Fruit fly (Drosophila melanogaster) whole organism, embryonic: ENCODE data around the gene CG42342.

ENCODE experiments used
- Abd-B ChIP-seq: fragments of 200-800 bp; sonication (Bioruptor generic); optimal IDR thresholded peaks from 2 replicates; lab custom pipeline; 2018; ENCODE audit warnings: missing biosample characterization, mild to moderate bottlenecking, missing genetic modification characterization, moderate library complexity
- BEAF-32 ChIP-seq: fragments of 200-800 bp; sonication (Bioruptor generic); optimal IDR thresholded peaks from 3 replicates; lab custom pipeline; 2017; ENCODE audit warnings: missing biosample characterization, missing genetic modification characterization, mild to moderate bottlenecking, moderate library complexity, missing genetic modification reagents
- CG10321 ChIP-seq: fragments of 200-800 bp; sonication (Bioruptor generic); IDR thresholded peaks from 2 replicates; pipeline ENCODE4 v1.3.6; 2022; ENCODE audit warnings: missing biosample characterization, missing genetic modification characterization
- CG10543 ChIP-seq: fragments of 200-800 bp; sonication (Bioruptor generic); optimal IDR thresholded peaks from 3 replicates; lab custom pipeline; 2017; ENCODE audit warnings: missing biosample characterization, mild to moderate bottlenecking, missing genetic modification characterization, moderate library complexity
- CG11696 ChIP-seq: fragments of 200-800 bp; sonication (Bioruptor generic); IDR thresholded peaks from 2 replicates; pipeline ENCODE4 v1.3.6; 2022; ENCODE audit warnings: missing biosample characterization, missing genetic modification characterization
- CG18764 ChIP-seq: fragments of 200-800 bp; sonication (Bioruptor generic); optimal IDR thresholded peaks from 3 replicates; lab custom pipeline; 2016; ENCODE audit warnings: missing biosample characterization, missing genetic modification characterization
- CG30403 ChIP-seq: fragments of 200-800 bp; sonication (Bioruptor generic); optimal IDR thresholded peaks from 3 replicates; lab custom pipeline; 2016; ENCODE audit warnings: missing biosample characterization, missing genetic modification characterization
- CG31388 ChIP-seq: fragments of 200-800 bp; sonication (Bioruptor generic); optimal IDR thresholded peaks from 2 replicates; lab custom pipeline; 2016; ENCODE audit warnings: missing biosample characterization, missing genetic modification characterization
- CG4854 ChIP-seq: fragments of 200-800 bp; sonication (Bioruptor generic); optimal IDR thresholded peaks from 2 replicates; lab custom pipeline; 2016; ENCODE audit warnings: missing biosample characterization, missing genetic modification characterization, inconsistent platforms
- CG7745 ChIP-seq: fragments of 200-800 bp; sonication (Bioruptor generic); optimal IDR thresholded peaks from 2 replicates; lab custom pipeline; 2018; ENCODE audit warnings: missing biosample characterization, mild to moderate bottlenecking, missing genetic modification characterization, moderate library complexity
- CG8944 ChIP-seq: fragments of 200-800 bp; sonication (Bioruptor generic); optimal IDR thresholded peaks from 3 replicates; lab custom pipeline; 2016; ENCODE audit warnings: missing biosample characterization, missing genetic modification characterization
- CG9215 ChIP-seq: fragments of 200-800 bp; sonication (Bioruptor generic); IDR thresholded peaks from 2 replicates; pipeline ENCODE4 v1.3.6; 2022; ENCODE audit warnings: missing biosample characterization, missing genetic modification characterization
- CTCF ChIP-seq: fragments of 200-800 bp; sonication (Bioruptor generic); optimal IDR thresholded peaks from 2 replicates; lab custom pipeline; 2017; ENCODE audit warnings: missing biosample characterization, mild to moderate bottlenecking, missing genetic modification characterization, moderate library complexity
- D ChIP-seq, 2 experiments: fragments of 200-800 bp in 1 of 2; fragments of >200 bp in 1 of 2; sonication (Bioruptor generic) in 1 of 2; optimal IDR thresholded peaks; 2 replicates in 1 of 2; 3 replicates in 1 of 2; lab custom pipeline; 2017; ENCODE audit warnings: mild to moderate bottlenecking in 1 of 2, missing biosample characterization in 1 of 2, missing genetic modification characterization in 1 of 2, missing genetic modification reagents in 1 of 2
- Dek ChIP-seq: fragments of 200-800 bp; sonication (Bioruptor generic); optimal IDR thresholded peaks from 3 replicates; lab custom pipeline; 2019; ENCODE audit warnings: missing biosample characterization, mild to moderate bottlenecking, missing genetic modification characterization, moderate library complexity
- HLH3B ChIP-seq: fragments of 200-800 bp; sonication (Bioruptor generic); IDR thresholded peaks from 2 replicates; pipeline ENCODE4 v1.3.6; 2022; ENCODE audit warnings: missing biosample characterization, missing genetic modification characterization
- HLH54F ChIP-seq: fragments of 200-800 bp; sonication (Bioruptor generic); optimal IDR thresholded peaks from 3 replicates; lab custom pipeline; 2016; ENCODE audit warnings: missing biosample characterization, missing genetic modification characterization
- Hr78 ChIP-seq, 2 experiments: fragments of 200-800 bp in 1 of 2; fragments of >200 bp in 1 of 2; sonication (Bioruptor generic) in 1 of 2; optimal IDR thresholded peaks; 2 replicates each; lab custom pipeline; 2017 to 2019; ENCODE audit warnings: missing biosample characterization in 2 of 2, missing genetic modification characterization in 2 of 2, mild to moderate bottlenecking in 1 of 2, moderate library complexity in 1 of 2
- Lhr ChIP-seq: fragments of 200-800 bp; sonication (Bioruptor generic); optimal IDR thresholded peaks from 3 replicates; lab custom pipeline; 2017; ENCODE audit warnings: mild to moderate bottlenecking, missing biosample characterization, missing genetic modification reagents, missing genetic modification characterization
- Nf-YC ChIP-seq: fragments of 200-800 bp; optimal IDR thresholded peaks from 3 replicates; lab custom pipeline; 2019; ENCODE audit warnings: missing biosample characterization, mild to moderate bottlenecking, missing genetic modification characterization, moderate library complexity
- PHDP ChIP-seq: fragments of 200-800 bp; sonication (Bioruptor generic); optimal IDR thresholded peaks from 3 replicates; lab custom pipeline; 2018; ENCODE audit warnings: missing biosample characterization, mild to moderate bottlenecking, missing genetic modification characterization, moderate library complexity
- Rx ChIP-seq: fragments of 200-800 bp; sonication (Bioruptor generic); IDR thresholded peaks from 2 replicates; pipeline ENCODE4 v1.3.6; 2022; ENCODE audit warnings: missing biosample characterization, missing genetic modification characterization
- Scr ChIP-seq: fragments of 200-800 bp; sonication (Bioruptor generic); IDR thresholded peaks from 2 replicates; pipeline ENCODE4 v1.3.6; 2022; ENCODE audit warnings: missing biosample characterization, missing genetic modification characterization; ENCODE audit not compliant: partially characterized antibody
- Side ChIP-seq: fragments of 200-800 bp; sonication (Bioruptor generic); optimal IDR thresholded peaks from 2 replicates; lab custom pipeline; 2016; ENCODE audit warnings: missing biosample characterization, missing genetic modification characterization
- Vsx1 ChIP-seq: fragments of 200-800 bp; sonication (Bioruptor generic); optimal IDR thresholded peaks from 2 replicates; lab custom pipeline; 2017; ENCODE audit warnings: missing biosample characterization, mild to moderate bottlenecking, missing genetic modification characterization, missing genetic modification reagents
- amos ChIP-seq: fragments of 200-800 bp; sonication (Bioruptor generic); IDR thresholded peaks from 2 replicates; pipeline ENCODE4 v1.3.6; 2022; ENCODE audit warnings: missing biosample characterization, missing genetic modification characterization; ENCODE audit not compliant: partially characterized antibody
- aop ChIP-seq: fragments of 200-800 bp; sonication (Bioruptor generic); IDR thresholded peaks from 2 replicates; pipeline ENCODE4 v1.3.6; 2022; ENCODE audit warnings: missing biosample characterization, missing genetic modification characterization
- ase ChIP-seq: fragments of 200-800 bp; sonication (Bioruptor generic); IDR thresholded peaks from 3 replicates; pipeline ENCODE4 v1.3.6; 2022; ENCODE audit warnings: missing biosample characterization, missing genetic modification characterization
- az2 ChIP-seq: fragments of 200-800 bp; sonication (Bioruptor generic); optimal IDR thresholded peaks from 3 replicates; lab custom pipeline; 2016; ENCODE audit warnings: missing biosample characterization, missing genetic modification characterization
- bcd ChIP-seq: fragments of 200-800 bp; sonication (Bioruptor generic); optimal IDR thresholded peaks from 2 replicates; lab custom pipeline; 2017; ENCODE audit warnings: missing biosample characterization, mild to moderate bottlenecking, missing genetic modification characterization
- cad ChIP-seq: fragments of >200 bp; optimal IDR thresholded peaks from 2 replicates; lab custom pipeline; 2017; ENCODE audit warnings: missing biosample characterization, missing genetic modification characterization
- caup ChIP-seq: fragments of 200-800 bp; sonication (Bioruptor generic); optimal IDR thresholded peaks from 3 replicates; lab custom pipeline; 2017; ENCODE audit warnings: missing biosample characterization, mild to moderate bottlenecking, missing genetic modification characterization, moderate library complexity; ENCODE audit not compliant: severe bottlenecking
- chif ChIP-seq, 2 experiments: fragments of 200-800 bp; sonication (Bioruptor generic); optimal IDR thresholded peaks; 3 replicates each; lab custom pipeline; 2016; ENCODE audit warnings: missing biosample characterization in 2 of 2, missing genetic modification characterization in 2 of 2
- chn ChIP-seq: fragments of 200-800 bp; sonication (Bioruptor generic); optimal IDR thresholded peaks from 2 replicates; lab custom pipeline; 2016; ENCODE audit warnings: missing biosample characterization, missing genetic modification characterization
- exex ChIP-seq: fragments of 200-800 bp; sonication (Bioruptor generic); optimal IDR thresholded peaks from 4 replicates; lab custom pipeline; 2018; ENCODE audit warnings: missing biosample characterization, mild to moderate bottlenecking, missing genetic modification characterization, moderate library complexity
- gro ChIP-seq: fragments of 200-800 bp; sonication (Bioruptor generic); optimal IDR thresholded peaks from 2 replicates; lab custom pipeline; 2016; ENCODE audit warnings: missing biosample characterization, missing genetic modification characterization
- hbn ChIP-seq: fragments of 200-800 bp; sonication (Bioruptor generic); IDR thresholded peaks from 2 replicates; pipeline ENCODE4 v1.3.6; 2022; ENCODE audit warnings: missing biosample characterization, missing genetic modification characterization; ENCODE audit not compliant: partially characterized antibody
- jing ChIP-seq: fragments of 200-800 bp; sonication (Bioruptor generic); optimal IDR thresholded peaks from 2 replicates; lab custom pipeline; 2018; ENCODE audit warnings: missing biosample characterization, mild to moderate bottlenecking, missing genetic modification characterization
- lab ChIP-seq: fragments of 200-800 bp; sonication (Bioruptor generic); optimal IDR thresholded peaks from 3 replicates; lab custom pipeline; 2017; ENCODE audit warnings: missing biosample characterization, missing genetic modification characterization, mild to moderate bottlenecking, moderate library complexity, missing genetic modification reagents
- peb ChIP-seq: fragments of 200-800 bp; sonication (Bioruptor generic); IDR thresholded peaks from 2 replicates; pipeline ENCODE4 v1.3.6; 2022; ENCODE audit warnings: missing biosample characterization, missing genetic modification characterization
- prd ChIP-seq, 3 experiments: fragments of >200 bp in 2 of 3; fragments of 200-800 bp in 1 of 3; sonication (Bioruptor generic) in 1 of 3; optimal IDR thresholded peaks in 2 of 3; IDR thresholded peaks in 1 of 3; 2 replicates in 2 of 3; 3 replicates in 1 of 3; pipeline versions ENCODE4 v1.3.6 to Lab custom; 2017 to 2022; ENCODE audit warnings: missing biosample characterization in 1 of 3, missing genetic modification characterization in 1 of 3
- ranshi ChIP-seq: fragments of 200-800 bp; sonication (Bioruptor generic); IDR thresholded peaks from 2 replicates; pipeline ENCODE4 v1.3.6; 2022; ENCODE audit warnings: missing biosample characterization, missing genetic modification characterization
- sima ChIP-seq: fragments of 200-800 bp; sonication (Bioruptor generic); optimal IDR thresholded peaks from 2 replicates; lab custom pipeline; 2016; ENCODE audit warnings: missing biosample characterization, missing genetic modification characterization
- sqz ChIP-seq: fragments of 200-800 bp; sonication (Bioruptor generic); optimal IDR thresholded peaks from 3 replicates; lab custom pipeline; 2018; ENCODE audit warnings: missing biosample characterization, mild to moderate bottlenecking, missing genetic modification characterization
- stc ChIP-seq: fragments of 200-800 bp; sonication (Bioruptor generic); IDR thresholded peaks from 2 replicates; pipeline ENCODE4 v1.3.6; 2022; ENCODE audit warnings: missing biosample characterization, missing genetic modification characterization
- trem ChIP-seq: fragments of 200-800 bp; optimal IDR thresholded peaks from 3 replicates; lab custom pipeline; 2019; ENCODE audit warnings: missing biosample characterization, mild to moderate bottlenecking, missing genetic modification characterization, moderate library complexity
- trh ChIP-seq: fragments of 200-800 bp; sonication (Bioruptor generic); optimal IDR thresholded peaks from 2 replicates; lab custom pipeline; 2016; ENCODE audit warnings: missing biosample characterization, missing genetic modification characterization
- ttk ChIP-seq: fragments of 200-800 bp; sonication (Bioruptor generic); IDR thresholded peaks from 2 replicates; pipeline ENCODE4 v2.1.2; 2022; ENCODE audit warnings: missing biosample characterization, missing genetic modification characterization
- yki ChIP-seq: fragments of >200 bp; optimal IDR thresholded peaks from 3 replicates; lab custom pipeline; 2018
- zen2 ChIP-seq: fragments of 200-800 bp; sonication (Bioruptor generic); IDR thresholded peaks from 3 replicates; pipeline ENCODE4 v1.3.6; 2022; ENCODE audit warnings: missing biosample characterization, missing genetic modification characterization; ENCODE audit not compliant: partially characterized antibody

CG42342 gene

DNA sequence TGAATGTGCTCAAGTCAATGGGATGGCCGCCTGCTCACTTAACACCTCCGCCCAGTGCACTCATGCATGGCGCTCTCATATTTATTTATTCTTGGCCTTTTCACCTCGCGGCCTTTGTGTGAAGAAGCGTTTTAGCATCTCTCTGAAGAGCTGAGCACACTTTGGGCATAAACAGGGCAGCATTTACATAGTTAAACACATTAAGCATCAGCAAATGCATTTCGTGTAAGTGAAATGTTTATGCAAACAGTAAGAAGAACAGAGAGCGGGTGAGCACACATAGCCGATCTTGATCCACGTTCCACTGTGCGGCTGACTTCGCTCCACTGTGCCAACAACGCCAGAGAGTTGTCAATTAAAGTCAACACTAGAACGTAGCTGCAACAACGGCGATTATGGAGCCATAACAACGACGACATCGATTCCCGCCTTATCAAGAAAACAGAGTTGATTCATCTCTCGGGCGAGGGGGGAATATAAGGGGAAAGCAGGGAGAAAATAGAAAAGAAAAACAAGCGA is 22.1 kb downstream of the CG42342 start (continued):
- no peak for TF ChIP-seq CG10321 (GFP tag; lab: Robert Waterston, UW)
- TF ChIP-seq caup (GFP tag; lab: Kevin White, UChicago) = no peak
- TF ChIP-seq Vsx1 (GFP tag; lab: Kevin White, UChicago) = peak; percentile 19
- no peak for TF ChIP-seq cad (GFP tag; lab: Kevin White, UChicago)
- no peak for TF ChIP-seq D (optimal IDR thresholded peaks at IDR 0.05; lab: Kevin White, UChicago)
- peak; percentile 79 for TF ChIP-seq D (GFP tag; optimal IDR thresholded peaks at IDR 0.05; lab: Kevin White, UChicago)
- no peak for TF ChIP-seq HLH54F (GFP tag; lab: Kevin White, UChicago)
- peak; percentile 52 for TF ChIP-seq chn (GFP tag; lab: Kevin White, UChicago)
- peak; percentile 60 to 65 for TF ChIP-seq chif (GFP tag; optimal IDR thresholded peaks at IDR 0.05; lab: Kevin White, UChicago)
- no peak for TF ChIP-seq Nf-YC (tag; lab: Kevin White, UChicago)
- no peak for TF ChIP-seq aop (GFP tag; lab: Robert Waterston, UW)
- no peak for TF ChIP-seq ranshi (GFP tag; lab: Robert Waterston, UW)
- TF ChIP-seq Dek = no peak
- TF ChIP-seq CG7745 (tag; lab: Kevin White, UChicago) = peak; percentile 61
- TF ChIP-seq lab (GFP tag; lab: Kevin White, UChicago) = peak; percentile 41
- TF ChIP-seq Lhr = peak; percentile 69
- no peak for TF ChIP-seq CG4854 (GFP tag; lab: Kevin White, UChicago)
- TF ChIP-seq CG10543 (GFP tag; lab: Kevin White, UChicago) = peak; percentile 55
- peak; percentile 51 for TF ChIP-seq peb (GFP tag; lab: Robert Waterston, UW)
- no peak for TF ChIP-seq prd (optimal IDR thresholded peaks at IDR 0.05; lab: Kevin White, UChicago)
- peak; percentile 28; the same call in 1 of the 3 replicates for TF ChIP-seq prd (GFP tag; IDR thresholded peaks at IDR 0.05; lab: Robert Waterston, UW)
- TF ChIP-seq yki (lab: Kevin White, UChicago) = no peak
- peak; percentile 49; the same call in 1 of the 3 replicates for TF ChIP-seq ase (GFP tag; lab: Robert Waterston, UW)
- peak; percentile 85 for TF ChIP-seq CG18764 (GFP tag; lab: Kevin White, UChicago)
- TF ChIP-seq bcd = peak; percentile 53
- peak in 1 of 2 experiments; percentile 84 for TF ChIP-seq Hr78 (GFP tag; optimal IDR thresholded peaks at IDR 0.05; lab: Kevin White, UChicago)
- peak; percentile 31 for TF ChIP-seq jing
- TF ChIP-seq sima (GFP tag; lab: Kevin White, UChicago) = no peak
- no peak for TF ChIP-seq hbn (GFP tag; lab: Robert Waterston, UW)
- no peak for TF ChIP-seq HLH3B
- no peak for TF ChIP-seq stc (GFP tag; lab: Robert Waterston, UW)
- no peak for TF ChIP-seq CTCF (GFP tag; lab: Kevin White, UChicago)
- no peak for TF ChIP-seq CG30403 (GFP tag; lab: Kevin White, UChicago)
- TF ChIP-seq Rx = no peak
- TF ChIP-seq CG9215 (GFP tag; lab: Robert Waterston, UW) = no peak
- no peak for TF ChIP-seq trh (GFP tag; lab: Kevin White, UChicago)
- peak; percentile 32 for TF ChIP-seq exex (tag; lab: Kevin White, UChicago)
- TF ChIP-seq az2 (GFP tag; lab: Kevin White, UChicago) = no peak
- TF ChIP-seq CG31388 (GFP tag; lab: Kevin White, UChicago) = peak; percentile 28
- no peak for TF ChIP-seq gro (GFP tag; lab: Kevin White, UChicago)
- TF ChIP-seq amos (GFP tag; lab: Robert Waterston, UW) = no peak
- no peak for TF ChIP-seq Scr (GFP tag; lab: Robert Waterston, UW)
- peak; percentile 45 for TF ChIP-seq CG8944
- no peak for TF ChIP-seq Abd-B (GFP tag; lab: Kevin White, UChicago)
- TF ChIP-seq BEAF-32 (GFP tag; lab: Kevin White, UChicago) = no peak
- TF ChIP-seq PHDP (tag; lab: Kevin White, UChicago) = peak; percentile 36
- TF ChIP-seq zen2 (GFP tag; lab: Robert Waterston, UW) = no peak
- peak; percentile 26; the same call in 1 of the 2 replicates for TF ChIP-seq ttk (GFP tag; lab: Robert Waterston, UW)
- TF ChIP-seq CG11696 = no peak
- TF ChIP-seq trem (tag; lab: Kevin White, UChicago) = peak; percentile 63
- TF ChIP-seq sqz (GFP tag; lab: Kevin White, UChicago) = peak; percentile 36
- TF ChIP-seq Side = peak; percentile 36
